Fruit fly (Drosophila melanogaster): ENCODE results near the gene Hira.

Gene Hira

DNA sequence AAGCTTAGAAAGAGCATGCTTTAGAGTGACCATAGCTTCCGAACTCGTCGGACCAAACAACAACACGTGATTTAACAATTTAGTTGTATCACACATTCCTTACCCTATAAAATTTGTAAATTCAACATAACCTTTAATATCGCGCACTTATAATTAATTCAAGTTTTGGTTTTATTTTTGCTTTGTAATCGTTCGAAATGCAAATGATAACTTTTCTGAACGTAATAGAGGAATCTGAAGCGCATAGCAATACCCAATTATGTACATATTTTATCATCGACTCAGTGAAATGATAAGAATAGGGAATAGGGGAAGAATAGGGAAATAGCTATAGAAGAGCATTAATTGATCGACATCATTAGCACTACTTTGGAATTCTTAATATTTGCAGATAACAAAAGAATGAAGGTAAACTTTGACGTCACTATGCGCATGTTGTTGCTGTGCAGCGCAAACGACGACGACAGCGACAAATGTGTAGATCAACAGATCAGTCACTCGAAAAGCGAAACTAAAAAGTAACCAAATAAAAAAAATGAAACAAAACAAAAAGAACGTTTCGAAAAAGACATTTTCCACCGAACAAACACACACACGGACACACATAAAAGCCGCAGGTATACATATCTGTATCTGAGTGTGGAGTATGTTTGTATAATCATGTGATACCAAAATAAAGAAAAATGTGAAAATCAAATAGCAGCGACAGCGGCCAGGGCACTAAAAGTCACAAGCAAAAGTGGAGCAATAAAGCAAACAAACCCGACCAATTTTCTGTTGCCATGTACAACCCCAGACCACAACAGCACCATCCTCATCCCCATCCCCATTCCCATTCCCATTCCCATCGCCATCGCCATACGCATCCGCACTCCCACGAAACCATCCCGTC lies 14.3 kb upstream of the Hira start:
- no peak for TF ChIP-seq noc (tag; optimal IDR thresholded peaks at IDR 0.05)

DNA sequence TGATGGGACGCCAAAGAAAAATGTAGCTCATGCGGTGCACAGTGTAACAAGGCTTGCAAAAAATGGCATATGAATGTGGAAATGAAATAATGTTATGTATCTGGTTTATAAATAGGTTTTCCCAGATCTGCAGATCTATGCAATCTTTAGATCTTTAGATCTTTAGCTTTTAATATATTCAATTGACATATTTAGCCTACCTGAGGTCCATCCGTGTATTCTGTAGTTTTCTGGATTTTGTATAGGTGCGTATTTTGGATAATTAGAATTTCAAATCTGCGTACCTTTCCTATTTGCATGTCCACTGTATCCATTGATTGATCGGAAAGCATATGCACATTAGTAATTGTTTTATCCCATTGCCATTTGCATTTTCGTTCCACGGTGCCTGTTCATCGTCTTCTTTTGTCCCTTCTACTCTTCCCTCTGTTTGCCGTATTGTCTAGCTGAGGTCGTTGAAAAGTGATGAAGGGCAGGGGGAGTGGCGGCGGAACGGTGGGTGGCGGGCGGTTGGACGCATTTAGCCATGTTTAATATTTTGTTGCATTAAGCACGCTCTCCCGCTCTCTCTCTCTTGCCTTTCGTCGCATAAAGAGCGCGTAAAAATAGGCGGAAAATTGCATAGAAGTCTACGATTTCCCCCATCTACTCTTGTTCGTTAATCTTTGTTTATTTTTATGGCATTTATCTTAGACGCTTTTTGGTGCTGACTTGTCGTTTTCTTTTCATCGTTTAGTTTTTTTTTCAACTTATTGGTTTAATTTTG lies 12.8 kb upstream of the Hira start, which contains the start of gene CHES-1-like:
TSS of gene CHES-1-like (minus strand) at position 444 of the 766 bp plus-strand sequence.
- peak; percentile 93 for TF ChIP-seq noc (tag; optimal IDR thresholded peaks at IDR 0.05)

DNA sequence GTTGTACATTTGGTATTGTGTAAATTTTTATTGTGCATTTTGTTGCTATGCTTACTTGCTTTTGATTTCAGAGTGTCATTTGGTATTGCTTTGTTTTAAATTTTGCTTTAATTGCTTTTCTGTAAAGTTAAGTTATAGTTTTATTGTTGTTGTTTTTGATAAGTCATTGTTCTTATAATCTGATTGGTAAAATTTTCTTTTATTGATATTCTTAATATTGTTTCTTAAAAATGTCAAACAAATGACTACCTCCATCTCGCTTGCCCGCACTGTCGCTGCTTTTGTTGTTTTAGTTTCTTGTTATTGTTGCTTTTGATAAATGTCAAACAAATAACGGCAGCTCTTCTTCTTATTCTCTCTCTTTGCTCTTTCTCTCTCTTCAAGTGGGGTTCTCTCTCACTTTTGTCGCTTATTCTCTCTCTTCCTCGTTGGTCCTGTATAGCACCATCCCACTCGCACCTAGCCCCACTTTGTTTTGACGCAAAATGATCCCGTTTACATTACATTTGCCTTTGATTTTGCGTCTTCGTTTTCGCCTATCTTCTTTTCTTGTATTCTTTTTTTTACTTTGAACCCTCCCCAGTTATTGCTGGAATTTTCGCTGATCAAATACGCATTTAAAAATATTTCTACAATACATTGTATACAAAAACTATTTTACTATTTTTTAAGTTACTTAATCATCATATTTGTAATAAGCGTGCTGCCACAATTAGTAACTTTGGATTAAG lies 12.0 kb upstream of the Hira start:
- no peak for TF ChIP-seq noc (tag; optimal IDR thresholded peaks at IDR 0.05)

DNA sequence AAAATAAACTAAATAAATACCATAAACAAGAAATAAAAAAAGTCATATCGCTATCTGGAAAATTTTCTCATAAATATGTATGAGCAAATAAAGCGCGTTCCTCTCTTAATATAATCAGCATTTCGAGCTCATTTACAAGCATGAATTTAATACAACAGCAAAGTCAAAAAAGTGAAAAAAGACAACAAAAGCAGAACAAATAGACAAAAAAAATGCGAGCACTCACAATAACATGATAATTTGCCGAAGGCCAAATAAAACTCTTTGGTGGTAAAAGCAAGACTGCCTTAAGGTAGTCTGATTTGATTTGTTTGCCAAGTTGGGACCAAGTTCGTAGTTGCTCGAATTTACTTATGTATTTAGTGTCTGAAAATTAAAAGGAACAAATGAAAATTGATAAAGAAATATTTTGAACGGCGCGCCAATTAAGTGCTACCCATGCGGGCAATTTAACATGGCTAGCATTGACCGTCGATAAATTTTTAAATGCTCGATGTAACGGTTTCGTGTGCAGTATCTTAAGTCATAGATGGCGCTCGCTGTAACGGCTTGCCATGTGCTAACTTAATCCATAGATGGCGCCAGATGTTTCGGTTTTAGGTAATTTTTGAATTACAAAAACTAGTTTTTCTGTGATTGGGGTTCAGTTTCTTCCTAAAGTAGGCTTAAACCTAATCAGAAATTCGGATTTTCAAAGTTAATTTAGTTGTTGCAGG lies 11.3 kb upstream of the Hira start:
- TF ChIP-seq noc (tag; optimal IDR thresholded peaks at IDR 0.05), result no peak

DNA sequence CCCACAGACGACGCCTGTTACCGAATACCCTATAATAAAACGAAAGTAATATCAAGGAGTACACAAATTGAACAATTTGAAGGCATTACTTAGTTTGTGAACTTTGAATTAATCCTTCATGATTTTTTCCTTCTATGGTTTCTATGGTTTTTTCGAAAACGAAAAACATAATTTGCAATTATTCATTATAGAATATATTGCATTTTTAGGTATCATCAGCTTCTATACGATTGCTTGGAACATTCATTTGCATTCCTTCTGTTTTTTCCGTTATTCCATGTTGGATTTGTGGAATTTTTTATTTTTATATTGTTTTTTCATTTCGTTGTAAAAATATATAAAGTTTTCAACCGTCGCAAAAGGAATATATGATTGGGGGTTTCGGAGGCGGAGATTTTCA lies 6.5 kb upstream of the Hira start:
- no peak for TF ChIP-seq noc (tag; optimal IDR thresholded peaks at IDR 0.05)

DNA sequence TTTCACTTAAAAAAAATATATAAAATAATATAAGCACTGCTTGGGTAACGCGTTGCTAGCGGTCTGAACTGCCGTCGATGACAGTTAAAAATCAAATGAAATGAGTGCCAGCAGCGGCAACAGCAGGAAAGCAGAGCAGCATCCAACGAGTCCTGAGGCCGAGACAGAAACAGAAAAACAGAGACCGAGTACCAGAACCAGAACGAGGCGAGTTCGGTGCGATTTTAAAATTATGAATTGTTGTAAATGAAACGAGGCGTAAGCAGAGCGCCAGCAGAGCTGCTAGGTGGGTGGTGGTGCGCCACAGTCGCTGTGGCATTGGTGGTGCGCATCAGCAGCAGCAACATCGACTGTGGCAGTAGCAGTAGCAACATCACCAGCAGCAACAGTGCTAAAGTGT lies 4.1 kb upstream of the Hira start, which contains the start of gene CG15478:
TSS of gene CG15478 (minus strand) at position 101 of the 400 bp plus-strand sequence.
- no peak for TF ChIP-seq noc (tag; optimal IDR thresholded peaks at IDR 0.05)

DNA sequence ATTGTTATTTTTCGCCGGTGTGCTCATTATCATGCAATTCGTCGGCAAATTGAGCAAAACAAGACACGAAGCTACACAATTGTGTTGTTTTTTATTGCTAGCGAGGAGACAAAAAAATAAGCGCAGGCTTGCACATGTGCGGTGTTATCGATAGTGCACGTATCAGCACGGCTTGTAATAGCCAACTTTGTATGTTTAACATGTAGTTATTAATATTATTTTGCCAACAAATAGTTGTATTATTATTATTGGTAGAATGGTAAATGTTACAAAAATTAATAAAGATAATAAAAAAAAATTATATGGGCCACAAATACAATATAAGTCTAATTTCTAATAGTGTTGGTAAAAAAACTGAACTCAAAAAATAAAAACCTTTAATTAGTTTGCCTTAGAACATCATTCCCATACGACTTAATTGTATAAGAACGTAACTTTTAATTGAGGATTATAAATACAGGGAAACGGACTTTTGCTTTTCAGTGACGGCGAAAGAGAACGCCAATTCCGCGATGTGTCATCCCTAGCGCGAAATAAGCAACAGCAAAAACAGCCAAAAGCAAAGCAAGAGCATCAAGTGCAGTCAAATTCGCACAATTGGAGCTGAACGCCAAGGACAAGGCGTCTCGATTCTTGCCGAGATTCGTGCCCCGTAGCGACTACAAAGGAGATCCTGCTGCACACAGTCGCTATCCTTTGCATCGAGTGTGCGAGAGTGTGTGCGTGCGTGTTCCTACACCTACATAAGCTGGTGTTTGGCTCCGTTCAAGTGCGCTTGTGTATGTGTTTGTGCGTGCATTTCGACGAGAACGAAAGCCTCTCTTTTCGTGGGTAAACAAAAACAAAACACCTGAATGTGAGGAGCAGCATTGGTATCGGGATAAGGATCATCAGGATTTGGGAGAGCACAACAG lies 6.6 kb downstream of the Hira start, which contains the start of the genes NELF-B and CG12155:
TSS of gene NELF-B (minus strand) at position 111 of the 914 bp plus-strand sequence.
TSS of gene CG12155 (plus strand) at position 505 of the 914 bp plus-strand sequence.
- no peak for TF ChIP-seq noc (tag; optimal IDR thresholded peaks at IDR 0.05)

DNA sequence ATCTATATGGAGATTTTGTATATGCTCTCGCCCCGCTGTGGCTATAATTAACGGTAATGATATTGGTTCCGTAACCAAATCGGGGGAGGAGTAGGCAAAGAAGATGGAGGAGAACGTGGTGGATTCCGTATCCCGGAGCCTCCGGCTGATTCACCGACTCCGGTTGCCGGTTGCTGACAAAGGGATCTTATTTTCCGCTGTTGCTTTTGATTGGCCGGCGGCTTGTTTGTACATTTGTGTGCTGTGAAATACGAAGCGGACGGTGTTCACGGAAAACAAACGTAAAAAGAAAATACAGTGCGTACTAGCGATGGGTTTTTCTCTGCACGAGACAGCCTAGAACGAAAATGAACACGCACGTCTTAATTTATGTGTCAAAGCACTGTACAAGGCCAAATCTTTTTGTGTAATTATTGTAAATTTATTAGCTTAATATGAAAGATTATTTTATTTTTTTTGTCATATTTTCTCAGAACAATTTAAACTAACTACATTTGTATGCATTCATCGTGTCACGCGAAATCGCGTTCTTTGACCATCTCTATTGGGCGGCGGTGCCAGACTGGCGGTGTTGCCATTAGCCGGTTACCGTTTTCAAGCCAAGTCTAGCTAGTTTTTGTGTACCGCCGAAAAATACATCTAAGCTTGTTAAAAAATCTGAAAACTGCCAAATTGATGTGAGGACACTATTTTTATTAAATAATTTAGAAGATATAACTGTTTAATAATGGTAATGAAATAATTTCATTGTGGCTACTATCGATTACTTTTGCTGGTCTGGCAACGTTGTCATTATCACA lies 12.4 kb downstream of the Hira start, which contains the start of the genes Pdp and Rab39:
TSS of gene Pdp (minus strand) at position 521 of the 800 bp plus-strand sequence.
TSS of gene Rab39 (plus strand) at position 793 of the 800 bp plus-strand sequence.
- peak; percentile 72 for TF ChIP-seq noc (tag; optimal IDR thresholded peaks at IDR 0.05)

DNA sequence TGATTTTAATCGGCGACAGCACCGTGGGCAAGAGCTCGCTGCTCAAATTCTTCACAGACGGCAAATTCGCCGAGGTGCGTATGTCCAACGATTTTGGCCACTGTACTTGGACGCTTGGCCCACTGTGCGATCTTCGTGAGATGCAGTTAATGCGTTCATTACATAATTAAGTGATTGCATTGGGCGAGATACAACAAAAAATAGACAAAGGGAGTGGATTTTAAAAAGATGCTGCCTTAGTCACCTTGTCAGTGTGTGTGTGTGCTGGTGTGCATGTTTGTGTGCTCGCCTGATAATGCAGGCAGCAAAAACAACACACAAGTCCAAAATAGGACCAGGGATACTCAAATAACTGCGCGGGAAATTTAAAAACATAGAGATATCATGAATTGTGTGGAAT lies 13.3 kb downstream of the Hira start:
- TF ChIP-seq noc (tag; optimal IDR thresholded peaks at IDR 0.05), result no peak

DNA sequence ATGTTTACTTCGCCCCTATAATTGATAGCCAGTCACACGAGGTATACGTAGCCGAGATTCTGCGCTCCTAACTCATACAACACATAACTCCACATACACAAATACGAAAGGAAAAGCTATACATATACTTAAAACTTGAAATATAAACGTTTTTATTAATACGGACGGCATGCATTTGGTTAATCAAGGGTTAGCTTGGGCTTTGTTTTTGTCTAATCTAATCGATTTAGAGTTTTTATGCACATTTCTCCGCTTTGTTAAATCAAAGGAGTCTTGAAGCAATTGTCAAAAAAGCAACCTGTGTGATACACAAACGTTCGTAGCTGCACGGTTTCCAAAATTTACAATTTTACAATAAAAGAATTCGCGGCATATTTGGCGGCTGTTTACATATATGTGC lies 14.7 kb downstream of the Hira start, which contains the start of gene Tom40:
TSS of gene Tom40 (plus strand) at position 301 of the 400 bp plus-strand sequence.
- no peak for TF ChIP-seq noc (tag; optimal IDR thresholded peaks at IDR 0.05)

DNA sequence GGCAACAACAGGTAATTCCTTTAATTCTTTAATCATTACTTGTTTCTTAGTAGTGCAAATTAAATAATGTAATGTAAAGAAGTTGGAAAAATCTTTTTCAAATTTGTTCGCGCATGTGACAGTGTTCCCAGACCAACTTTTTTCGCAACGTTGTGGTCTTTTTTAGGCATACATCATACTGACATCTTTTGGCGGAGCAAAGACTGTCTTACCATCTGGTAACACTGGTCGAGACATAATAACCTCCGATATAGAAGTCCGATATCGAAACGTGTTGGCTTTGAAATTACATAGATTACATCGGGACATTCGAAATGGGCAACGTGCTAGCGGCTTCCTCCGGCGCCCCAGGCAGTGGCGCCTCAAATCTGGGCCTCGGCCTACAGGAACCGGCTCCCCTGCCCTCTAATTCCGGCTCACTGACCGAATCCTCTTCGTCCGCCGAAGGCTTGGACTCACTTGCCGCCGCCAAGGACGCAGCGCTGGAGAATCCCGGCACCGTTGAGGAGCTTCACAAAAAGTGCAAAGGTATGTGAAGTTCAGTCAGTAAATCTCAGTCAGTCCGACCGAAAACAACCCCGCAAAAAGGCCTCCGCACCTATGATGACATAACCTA lies 15.3 kb downstream of the Hira start:
- no peak for TF ChIP-seq noc (tag; optimal IDR thresholded peaks at IDR 0.05)

DNA sequence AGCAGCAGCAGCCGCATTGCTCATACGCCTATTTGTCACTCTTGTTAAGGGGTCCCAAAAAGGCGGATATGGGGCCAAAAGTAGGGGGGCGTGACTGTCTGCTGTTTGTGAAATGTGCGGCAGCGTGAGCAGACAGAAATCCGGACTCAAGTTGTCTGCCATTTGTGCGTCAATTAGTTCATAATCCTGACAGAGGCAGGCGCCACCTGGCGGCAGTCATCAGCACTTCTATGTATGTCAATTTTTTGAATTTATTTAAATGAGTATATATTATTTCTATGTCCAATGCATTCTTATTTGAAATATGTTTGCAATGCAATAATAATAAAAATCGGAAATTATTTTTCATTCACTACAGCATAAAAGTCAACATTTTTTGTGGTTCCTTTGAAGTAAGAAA lies 22.1 kb downstream of the Hira start:
- TF ChIP-seq noc (tag; optimal IDR thresholded peaks at IDR 0.05), result no peak

DNA sequence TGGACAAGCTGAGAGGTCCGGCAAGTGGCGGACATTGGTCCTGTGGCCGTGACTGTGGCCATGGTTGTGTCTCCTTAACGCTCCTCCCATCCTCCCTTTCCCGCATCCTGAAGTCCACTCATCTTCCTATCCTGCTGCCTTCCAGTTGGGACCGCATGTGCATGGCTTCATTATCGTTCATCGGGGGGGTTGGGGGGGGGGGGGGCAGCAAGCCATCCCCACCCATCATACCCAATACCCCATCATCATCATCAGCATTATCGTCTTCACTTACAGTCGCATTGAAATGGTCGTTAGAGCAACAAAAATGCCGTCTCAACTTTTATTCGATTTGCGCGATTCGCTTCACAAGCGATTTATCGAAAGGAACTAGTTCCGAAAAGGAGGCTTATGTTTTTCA lies 24.4 kb downstream of the Hira start:
- no peak for TF ChIP-seq noc (tag; optimal IDR thresholded peaks at IDR 0.05)

Measured in whole organism, larva.